Worm (Caenorhabditis elegans) whole organism, midembryonic: ENCODE measurements around the gene pmp-2.
"Not testable (repeated sequence)": the region's sequence is repeated elsewhere in the genome, so short reads cannot be mapped to it uniquely, and the experiment has no call there.

ENCODE experiments used
- T22C8.4 ChIP-seq: fragments of 200-800 bp; sonication (Bioruptor generic); IDR thresholded peaks from 2 replicates; pipeline ENCODE4 v1.3.6; 2022; ENCODE audit warnings: missing genetic modification characterization, missing compliant biosample characterization
- cog-1 ChIP-seq: sonication (generic microtip); optimal IDR thresholded peaks from 2 replicates; lab custom pipeline; 2016; ENCODE audit warnings: missing genetic modification characterization, missing compliant biosample characterization
- flt-1 ChIP-seq: fragments of 200-800 bp; sonication (Bioruptor generic); IDR thresholded peaks from 2 replicates; pipeline ENCODE4 v1.3.6; 2022; ENCODE audit warnings: missing genetic modification characterization, missing compliant biosample characterization
- klf-2 ChIP-seq: fragments of 200-800 bp; sonication (Bioruptor generic); conservative IDR thresholded peaks from 2 replicates; pipeline ENCODE4 v1.3.6; 2022; ENCODE audit warnings: missing genetic modification reagents, missing genetic modification characterization, missing compliant biosample characterization
- med-1 ChIP-seq: sonication (generic microtip); optimal IDR thresholded peaks from 2 replicates; lab custom pipeline; 2017; ENCODE audit warnings: missing genetic modification characterization, mild to moderate bottlenecking, missing compliant biosample characterization, antibody characterized with exemption, missing genetic modification reagents; ENCODE audit not compliant: insufficient read depth
- ref-1 ChIP-seq: fragments of 200-800 bp; sonication (Bioruptor generic); conservative IDR thresholded peaks from 2 replicates; pipeline ENCODE4 v1.3.6; 2022; ENCODE audit warnings: missing genetic modification reagents, missing genetic modification characterization, missing compliant biosample characterization
- tab-1 ChIP-seq: fragments of 200-800 bp; sonication (Bioruptor generic); IDR thresholded peaks from 2 replicates; pipeline ENCODE4 v1.3.6; 2022; ENCODE audit warnings: missing genetic modification characterization, missing compliant biosample characterization
- ztf-23 ChIP-seq: fragments of 200-800 bp; sonication (Bioruptor generic); IDR thresholded peaks from 2 replicates; pipeline ENCODE4 v1.3.6; 2022; ENCODE audit warnings: missing genetic modification reagents, missing genetic modification characterization, missing compliant biosample characterization
- ztf-29 ChIP-seq: fragments of 200-800 bp; sonication (Bioruptor generic); IDR thresholded peaks from 2 replicates; pipeline ENCODE4 v1.3.6; 2022; ENCODE audit warnings: missing genetic modification reagents, missing genetic modification characterization, missing compliant biosample characterization

Gene pmp-2

ce11 chrII:6908689-6909088, 21.1 kb upstream of the pmp-2 start:
- TF ChIP-seq klf-2: no peak
- no peak for TF ChIP-seq flt-1 (GFP tag; lab: Robert Waterston, UW)
- no peak for TF ChIP-seq cog-1 (tag; lab: Kevin White, UChicago)
- no peak for TF ChIP-seq T22C8.4 (GFP tag; lab: Robert Waterston, UW)

DNA sequence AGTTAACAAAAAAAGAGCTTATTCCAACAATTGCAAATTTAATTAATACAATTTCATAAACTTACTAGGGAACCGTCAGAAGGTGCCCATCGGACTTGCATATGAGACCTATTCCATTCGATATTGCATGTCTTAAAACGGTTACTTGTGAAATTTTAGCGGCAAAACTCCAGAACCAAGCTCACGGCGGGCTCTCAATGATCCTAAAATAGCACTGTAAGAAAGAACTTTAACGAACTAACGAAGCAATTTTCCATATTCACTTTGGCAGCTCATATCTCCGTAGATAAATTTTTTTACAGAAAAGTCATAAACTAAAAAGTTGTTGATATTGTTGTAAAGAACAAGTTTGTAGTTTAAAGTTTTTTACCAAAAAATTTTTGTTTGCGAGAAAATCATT, 20.1 kb upstream of the pmp-2 start, which contains the start of gene B0252.3:
TSS of gene B0252.3 (minus strand) at position 101 of the 400 bp plus-strand sequence.
- TF ChIP-seq med-1; klf-2; tab-1 (GFP tag; lab: Robert Waterston, UW): not testable (repeated sequence)

DNA sequence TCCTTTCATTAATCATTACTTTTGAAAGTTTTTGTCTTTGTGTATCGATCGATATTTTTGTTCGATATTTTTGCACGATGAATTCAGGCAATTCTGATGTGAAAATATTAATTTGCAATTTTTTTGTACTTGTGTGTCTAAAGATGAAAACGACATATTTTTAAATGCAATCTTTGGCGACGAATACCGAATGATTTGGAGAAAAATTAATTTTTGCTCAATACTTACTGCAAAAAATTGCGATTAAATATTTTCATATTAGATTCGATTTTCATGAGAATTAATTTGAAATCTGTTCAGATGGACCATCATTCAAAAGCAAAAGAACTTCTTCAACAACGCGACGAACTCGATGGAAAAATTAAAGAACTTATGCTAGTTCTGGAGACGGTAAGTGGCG, 14.2 kb upstream of the pmp-2 start, which contains the start of gene psmd-9:
TSS of gene psmd-9 (plus strand) at position 301 of the 400 bp plus-strand sequence.
- TF ChIP-seq tab-1 (GFP tag; lab: Robert Waterston, UW): no peak
- no peak for TF ChIP-seq med-1
- TF ChIP-seq ztf-29 (GFP tag; lab: Robert Waterston, UW): no peak
- no peak for TF ChIP-seq klf-2
- no peak for TF ChIP-seq flt-1 (GFP tag; lab: Robert Waterston, UW)
- TF ChIP-seq cog-1 (tag; lab: Kevin White, UChicago): no peak
- no peak for TF ChIP-seq T22C8.4 (GFP tag; lab: Robert Waterston, UW)

ce11 chrII:6900708-6901107, 13.1 kb upstream of the pmp-2 start:
- TF ChIP-seq flt-1 (GFP tag; lab: Robert Waterston, UW) (no peak), klf-2 (no peak), tab-1 (GFP tag; lab: Robert Waterston, UW) (no peak), cog-1 (tag; lab: Kevin White, UChicago) (no peak), ztf-23 (GFP tag; lab: Robert Waterston, UW) (no peak), T22C8.4 (GFP tag; lab: Robert Waterston, UW) (no peak)

DNA sequence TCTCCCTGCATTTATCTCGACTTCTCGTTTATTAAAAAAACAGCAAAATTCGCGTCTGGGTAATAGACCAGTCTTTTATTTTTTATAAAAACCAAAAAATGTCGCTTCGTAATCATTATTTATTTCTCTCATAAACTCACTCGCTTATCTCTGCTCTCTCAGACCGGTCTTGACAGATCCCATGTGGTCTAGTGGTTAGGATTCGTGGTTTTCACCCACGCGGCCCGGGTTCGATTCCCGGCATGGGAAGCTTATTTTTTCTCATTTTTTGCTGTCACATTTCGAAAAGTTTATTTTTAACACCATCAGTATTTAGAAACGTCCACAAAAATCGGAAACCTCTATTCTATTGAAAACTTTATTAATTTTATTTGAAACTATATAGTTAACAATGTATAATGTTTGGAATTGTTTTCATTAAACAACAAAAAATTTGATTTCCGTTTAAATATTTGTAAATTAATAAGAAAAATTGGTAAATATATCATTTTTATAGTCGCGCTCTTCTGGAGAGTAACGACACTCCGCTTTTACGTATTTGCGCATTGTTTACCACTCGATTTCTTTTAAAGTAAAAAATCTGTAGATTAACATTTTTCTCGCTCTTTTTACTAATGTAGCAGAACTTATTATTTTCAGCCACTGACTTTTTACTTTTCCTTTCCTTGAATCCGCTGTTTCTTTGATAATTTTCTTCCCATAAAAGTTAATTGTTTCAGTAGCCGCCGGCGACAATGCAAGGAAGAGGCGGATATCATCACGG, 10.6 kb upstream of the pmp-2 start, which contains the start of gene hrpl-1:
TSS of gene hrpl-1 (plus strand) at position 713 of the 763 bp plus-strand sequence.
- TF ChIP-seq med-1: peak; percentile 79
- peak; percentile 57 for TF ChIP-seq ref-1
- no peak for TF ChIP-seq cog-1 (tag; lab: Kevin White, UChicago)
- TF ChIP-seq tab-1 (GFP tag; lab: Robert Waterston, UW): peak; percentile 74; the same call in 1 of the 2 replicates
- TF ChIP-seq ztf-29 (GFP tag; lab: Robert Waterston, UW): peak; percentile 43; the same call in 1 of the 2 replicates
- peak; percentile 65; the same call in 1 of the 2 replicates for TF ChIP-seq ztf-23 (GFP tag; lab: Robert Waterston, UW)
- TF ChIP-seq klf-2: peak; percentile 56; the same call in 1 of the 2 replicates
- TF ChIP-seq T22C8.4 (GFP tag; lab: Robert Waterston, UW): 0 out of 2 replicates have a peak, but pooled peaks have one; percentile 20
- TF ChIP-seq flt-1 (GFP tag; lab: Robert Waterston, UW): peak; percentile 88

DNA sequence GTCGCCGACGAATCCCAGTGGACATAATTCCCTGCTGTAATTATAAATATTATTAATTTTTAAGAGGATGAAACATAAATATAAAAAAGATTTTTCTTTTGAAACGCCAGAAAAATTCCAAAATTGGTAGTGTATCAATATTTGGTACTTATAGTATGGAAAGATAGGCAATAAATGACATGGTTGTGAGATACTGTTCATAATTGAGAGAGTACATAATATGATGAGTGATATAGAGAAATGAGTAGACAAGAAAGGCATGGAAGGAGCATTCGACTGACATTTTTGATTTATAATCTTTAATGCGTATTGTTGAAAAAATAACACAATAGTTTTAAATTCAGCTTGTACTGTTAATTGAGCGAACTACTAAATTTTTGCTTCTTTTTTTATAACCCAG, 9.9 kb upstream of the pmp-2 start, which contains the start of gene C44B7.11:
TSS of gene C44B7.11 (minus strand) at position 34 of the 400 bp plus-strand sequence.
- no peak for TF ChIP-seq cog-1 (tag; lab: Kevin White, UChicago)
- no peak for TF ChIP-seq ztf-29 (GFP tag; lab: Robert Waterston, UW)
- no peak for TF ChIP-seq T22C8.4 (GFP tag; lab: Robert Waterston, UW)
- no peak for TF ChIP-seq ztf-23 (GFP tag; lab: Robert Waterston, UW)
- TF ChIP-seq tab-1 (GFP tag; lab: Robert Waterston, UW): no peak
- TF ChIP-seq klf-2: no peak
- TF ChIP-seq flt-1 (GFP tag; lab: Robert Waterston, UW): no peak
- TF ChIP-seq med-1: no peak
- no peak for TF ChIP-seq ref-1

- TF ChIP-seq tab-1 (GFP tag; lab: Robert Waterston, UW) (no peak), ztf-29 (GFP tag; lab: Robert Waterston, UW) (no peak), klf-2 (no peak), ztf-23 (GFP tag; lab: Robert Waterston, UW) (no peak), flt-1 (GFP tag; lab: Robert Waterston, UW) (no peak), cog-1 (tag; lab: Kevin White, UChicago) (no peak), T22C8.4 (GFP tag; lab: Robert Waterston, UW) (no peak), med-1 (no peak), ref-1 (no peak)
These were observed 6.1 kb upstream of the pmp-2 start, which contains the start of gene adal-1 for ce11 chrII:6893589-6894245. TSS of gene adal-1 (minus strand) at chrII:6893639.

ce11 chrII:6891838-6892237, 4.2 kb upstream of the pmp-2 start:
- no peak for TF ChIP-seq flt-1 (GFP tag; lab: Robert Waterston, UW)
- TF ChIP-seq ztf-29 (GFP tag; lab: Robert Waterston, UW): no peak
- no peak for TF ChIP-seq T22C8.4 (GFP tag; lab: Robert Waterston, UW)
- TF ChIP-seq klf-2: no peak
- no peak for TF ChIP-seq cog-1 (tag; lab: Kevin White, UChicago)
- TF ChIP-seq med-1: no peak

ce11 chrII:6891176-6891575, 3.6 kb upstream of the pmp-2 start:
- TF ChIP-seq ref-1: no peak
- TF ChIP-seq flt-1 (GFP tag; lab: Robert Waterston, UW): no peak
- TF ChIP-seq klf-2: no peak
- TF ChIP-seq med-1: no peak
- no peak for TF ChIP-seq ztf-29 (GFP tag; lab: Robert Waterston, UW)
- TF ChIP-seq cog-1 (tag; lab: Kevin White, UChicago): no peak
- TF ChIP-seq ztf-23 (GFP tag; lab: Robert Waterston, UW): no peak
- no peak for TF ChIP-seq tab-1 (GFP tag; lab: Robert Waterston, UW)
- TF ChIP-seq T22C8.4 (GFP tag; lab: Robert Waterston, UW): no peak
